Worm (Caenorhabditis elegans) whole organism, L4/young adult: ENCODE measurements around the gene kel-3.

ENCODE experiments used
- W03F9.2 ChIP-seq: fragments of 150-350 bp; optimal IDR thresholded peaks from 2 replicates; lab custom pipeline; 2014; ENCODE audit warnings: missing biosample characterization, missing genetic modification characterization
- him-1 ChIP-seq: sonication (generic microtip); optimal IDR thresholded peaks from 2 replicates; lab custom pipeline; 2016; ENCODE audit warnings: missing genotype, missing genetic modification reagents, missing genetic modification characterization, missing compliant biosample characterization

ce11 chrIII:13457305-13457704, 7.3 kb upstream of the kel-3 start:
- TF ChIP-seq him-1 (tag; lab: Kevin White, UChicago) (no peak), W03F9.2 (tag; lab: Kevin White, UChicago) (no peak)
